Worm (Caenorhabditis elegans): Measurements from ENCODE around the gene F54D10.5.

F54D10.5 gene

DNA sequence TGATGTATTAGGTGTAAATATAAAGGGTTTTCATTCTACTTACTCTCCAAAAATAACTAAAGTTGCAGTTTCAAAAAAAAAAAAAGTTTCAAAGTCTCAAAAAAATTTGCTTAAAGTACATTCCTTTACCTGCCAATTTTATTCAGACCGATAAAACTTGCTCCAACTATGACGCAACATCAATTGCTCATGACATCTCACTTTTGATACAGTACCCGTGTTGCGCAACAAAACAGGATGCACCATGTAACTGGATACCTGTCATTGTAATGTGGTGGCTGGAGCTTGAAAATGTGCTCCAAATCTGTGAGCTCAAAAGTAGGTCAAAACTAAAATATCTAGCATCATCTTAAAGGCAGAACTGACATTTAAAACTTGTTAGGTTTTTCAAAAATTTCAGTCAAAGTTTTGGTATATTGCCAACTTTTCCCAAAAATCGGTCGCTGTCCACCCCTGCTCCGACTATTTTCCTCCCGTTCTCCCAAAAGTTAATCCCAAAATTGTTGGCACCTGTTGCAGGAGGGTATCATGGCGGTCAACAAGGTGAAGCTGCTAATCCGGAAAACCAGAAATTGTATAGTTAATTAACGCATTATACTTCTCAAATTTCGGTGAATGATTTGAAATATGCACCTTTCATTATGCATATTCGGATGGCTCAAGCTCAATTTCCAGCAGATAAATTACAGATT is 25.5 kb downstream of the F54D10.5 start, which contains the start of gene T24E12.2:
T24E12.2 (plus strand) TSS at position 642 of the 692 bp plus-strand sequence.
- TF ChIP-seq egl-43 (GFP tag; IDR thresholded peaks at IDR 0.05) = no peak
- no peak for TF ChIP-seq ceh-32 (tag; optimal IDR thresholded peaks at IDR 0.05; ENCODE audit: poor library complexity)
- no peak for TF ChIP-seq gei-8 (GFP tag; optimal IDR thresholded peaks at IDR 0.05)
- no peak for TF ChIP-seq nhr-41 (GFP tag; IDR thresholded peaks at IDR 0.05)
- TF ChIP-seq vab-7 (GFP tag; IDR thresholded peaks at IDR 0.05) = no peak
- no peak for TF ChIP-seq T26A8.4 (GFP tag; IDR thresholded peaks at IDR 0.05)
- no peak for TF ChIP-seq F10B5.3 (tag; optimal IDR thresholded peaks at IDR 0.05)
- no peak for TF ChIP-seq php-3 (GFP tag; IDR thresholded peaks at IDR 0.05)
- TF ChIP-seq tag-97 (GFP tag; IDR thresholded peaks at IDR 0.05) = no peak
- TF ChIP-seq nhr-48 (tag; optimal IDR thresholded peaks at IDR 0.05) = no peak
- no peak for TF ChIP-seq Y48G9A.11 (GFP tag; IDR thresholded peaks at IDR 0.05)

DNA sequence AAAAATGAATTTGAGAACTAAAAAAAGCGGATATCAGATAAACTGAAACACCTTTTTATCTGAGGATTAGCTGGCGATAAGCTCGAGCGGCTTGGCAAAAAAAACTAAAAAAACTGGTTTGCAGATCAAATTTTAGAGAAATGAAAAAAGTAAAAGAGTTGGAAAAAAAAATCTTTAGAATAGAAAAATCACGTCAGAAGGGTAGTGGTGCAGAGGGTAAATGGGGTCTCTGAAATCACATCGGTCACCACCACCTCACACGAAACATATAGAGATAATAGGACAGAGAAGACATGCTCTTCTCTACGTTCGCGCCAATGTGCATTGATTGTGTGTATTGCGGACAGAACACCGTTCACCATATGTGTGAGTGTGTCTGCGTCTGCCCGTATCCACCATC is 26.7 kb downstream of the F54D10.5 start:
- TF ChIP-seq nhr-11 (tag; optimal IDR thresholded peaks at IDR 0.05) (no peak), dmd-9 (GFP tag; IDR thresholded peaks at IDR 0.05) (no peak), aha-1 (tag) (peak; percentile 74), pha-4 (GFP tag; IDR thresholded peaks at IDR 0.05) (no peak), pha-4 (tag; optimal IDR thresholded peaks at IDR 0.05) (no peak)

DNA sequence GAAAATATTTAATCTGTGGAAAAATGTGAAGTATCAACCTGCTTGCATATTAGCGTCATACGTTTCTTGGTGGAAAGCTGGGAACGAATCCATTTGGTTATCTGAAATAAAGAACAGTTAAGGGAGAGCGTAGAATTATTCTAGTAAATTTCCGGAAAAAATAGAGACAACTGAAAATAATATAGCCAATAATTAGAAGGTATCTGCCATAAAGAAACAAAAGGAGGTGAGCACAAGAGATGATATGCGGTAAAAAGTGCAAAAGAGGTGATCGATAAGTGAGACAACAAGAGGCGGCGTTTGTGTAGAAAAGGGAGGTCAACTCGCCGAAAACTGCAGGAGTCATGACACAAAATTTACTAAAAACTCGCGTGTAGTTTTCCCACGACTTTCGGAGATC is 28.5 kb downstream of the F54D10.5 start, which contains the start of gene T24E12.11:
T24E12.11 (minus strand) TSS at position 101 of the 400 bp plus-strand sequence.
- TF ChIP-seq D1046.2 (GFP tag; IDR thresholded peaks at IDR 0.05) (no peak), zag-1 (tag; optimal IDR thresholded peaks at IDR 0.05) (no peak), Y75B8A.6 (GFP tag; IDR thresholded peaks at IDR 0.05) (no peak), ceh-32 (tag; optimal IDR thresholded peaks at IDR 0.05; ENCODE audit: poor library complexity) (no peak), nhr-102 (tag; optimal IDR thresholded peaks at IDR 0.05) (no peak)

DNA sequence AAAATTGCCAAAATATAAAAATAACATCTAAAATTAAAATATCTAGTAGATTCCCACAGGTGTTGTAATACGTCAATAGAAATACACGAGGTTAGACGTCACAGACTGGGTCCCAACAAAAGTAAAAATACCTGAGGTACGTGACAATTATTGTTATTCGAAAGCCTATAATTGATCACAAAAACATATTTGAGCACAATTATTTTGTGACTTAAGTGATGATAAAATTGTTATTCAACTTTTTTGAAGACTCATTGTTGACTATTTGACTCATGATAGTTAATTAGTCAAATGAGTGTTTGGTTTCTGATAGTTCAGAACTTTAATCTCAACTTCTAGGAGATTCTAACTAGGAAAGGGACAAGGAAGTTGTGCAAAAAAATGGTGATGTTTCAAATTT is 30.2 kb downstream of the F54D10.5 start:
- no peak for TF ChIP-seq mdt-29 (GFP tag; IDR thresholded peaks at IDR 0.05)

DNA sequence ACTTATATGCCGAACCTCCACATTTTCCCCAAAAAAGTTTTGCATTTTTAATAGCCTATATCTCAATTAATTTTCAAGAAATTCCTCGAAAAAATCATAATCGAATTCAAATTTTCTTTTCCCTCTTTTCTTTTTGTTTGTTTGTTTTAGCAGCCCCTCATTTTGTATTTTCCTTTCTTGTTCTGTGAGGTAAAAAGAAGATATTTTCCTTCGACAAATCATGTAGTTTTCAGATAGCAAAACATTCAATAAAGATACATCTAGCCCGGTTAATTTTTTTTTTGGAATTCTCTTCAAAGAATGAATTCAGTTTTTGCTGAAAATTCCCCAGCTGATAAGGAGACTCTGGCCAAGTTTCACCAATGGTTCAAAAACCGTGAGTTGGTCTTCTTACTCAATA is 32.3 kb downstream of the F54D10.5 start, which contains the start of gene T24E12.3:
T24E12.3 (plus strand) TSS at position 301 of the 400 bp plus-strand sequence.
- TF ChIP-seq zfp-3 (GFP tag; conservative IDR thresholded peaks at IDR 0.05) (no peak), R02D3.7 (tag; optimal IDR thresholded peaks at IDR 0.05) (no peak), nhr-25 (tag; optimal IDR thresholded peaks at IDR 0.05; ENCODE audit: borderline replicate concordance, insufficient read depth) (no peak)

DNA sequence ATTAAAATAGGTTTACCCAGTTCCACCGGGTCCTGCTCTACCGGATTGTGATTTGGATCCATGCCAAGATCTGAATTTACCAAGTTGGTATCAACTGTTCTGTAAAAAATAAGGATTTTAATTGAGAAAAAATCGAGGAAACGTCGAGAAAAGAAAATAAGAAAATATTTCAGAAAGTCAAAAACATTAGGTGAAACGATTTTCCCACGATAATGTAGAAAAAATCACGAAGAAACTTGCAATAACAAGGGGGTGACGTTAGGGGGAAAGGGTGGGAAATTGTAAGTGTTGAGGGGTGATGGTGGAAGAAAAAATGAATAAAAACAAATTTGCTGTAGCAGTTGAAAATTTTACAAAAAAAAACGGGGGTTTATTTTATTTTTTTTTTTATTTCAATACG is 34.8 kb downstream of the F54D10.5 start, which contains the start of gene T24E12.10:
T24E12.10 (minus strand) TSS at position 101 of the 400 bp plus-strand sequence.
- no peak for TF ChIP-seq nhr-41 (GFP tag; IDR thresholded peaks at IDR 0.05)
- TF ChIP-seq sdz-12 (GFP tag; optimal IDR thresholded peaks at IDR 0.05) = no peak
- TF ChIP-seq unc-62 (GFP tag; optimal IDR thresholded peaks at IDR 0.05 in 1 of 2) = peak in 1 of 2 experiments; percentile 80
- no peak for TF ChIP-seq unc-62 (tag; optimal IDR thresholded peaks at IDR 0.05)
- TF ChIP-seq lin-39 (tag; optimal IDR thresholded peaks at IDR 0.05) = no peak

DNA sequence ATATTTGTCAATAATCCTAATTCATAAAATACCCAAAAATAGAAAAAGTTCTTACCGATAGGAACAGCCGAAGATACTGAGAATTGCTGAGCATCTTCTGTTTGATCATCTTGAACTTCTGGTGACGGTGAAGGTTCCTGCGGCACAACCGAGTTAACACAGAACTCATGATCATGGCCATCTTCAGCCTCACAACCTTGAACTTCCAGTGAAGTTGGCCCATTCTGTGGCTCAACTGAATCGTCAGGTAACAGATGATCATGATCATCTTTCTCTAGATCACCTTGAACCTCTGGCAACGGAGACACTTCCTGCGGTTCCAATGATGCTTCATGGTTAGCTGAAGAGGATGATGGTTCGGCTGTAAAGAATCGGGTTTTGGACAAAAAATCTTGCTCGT is 36.3 kb downstream of the F54D10.5 start:
- TF ChIP-seq nhr-6 (tag; optimal IDR thresholded peaks at IDR 0.05) (no peak), attf-4 (tag; optimal IDR thresholded peaks at IDR 0.05) (no peak), ztf-7 (tag; optimal IDR thresholded peaks at IDR 0.05) (no peak), snpc-4 (tag; optimal IDR thresholded peaks at IDR 0.05) (no peak), cey-2 (tag; optimal IDR thresholded peaks at IDR 0.05; ENCODE audit: borderline replicate concordance, insufficient read depth) (no peak), unc-62 (GFP tag; optimal IDR thresholded peaks at IDR 0.05 in 1 of 2) (peak in 1 of 2 experiments; percentile 94), unc-62 (tag; optimal IDR thresholded peaks at IDR 0.05) (no peak), nhr-102 (tag; optimal IDR thresholded peaks at IDR 0.05) (no peak), aha-1 (tag) (peak; percentile 32), zfp-3 (GFP tag; conservative IDR thresholded peaks at IDR 0.05) (no peak)
